Fruit fly (Drosophila melanogaster): ENCODE data around the gene Eig71Ee.

Gene Eig71Ee

dm6 chr3L:15647712-15648621, 7.8 kb downstream of the Eig71Ee start, which contains the start of the genes comm3 and CG43083:
Gene comm3, minus strand, starts transcription at chr3L:15647762.
Gene CG43083, plus strand, starts transcription at chr3L:15648571.
- TF ChIP-seq vri (GFP tag; optimal IDR thresholded peaks at IDR 0.05) (no peak), CG1621 (tag; optimal IDR thresholded peaks at IDR 0.05) (no peak), fkh (GFP tag; optimal IDR thresholded peaks at IDR 0.05) (peak; percentile 73), CG15336 (GFP tag; IDR thresholded peaks at IDR 0.05) (no peak), Gug (GFP tag; IDR thresholded peaks at IDR 0.05) (no peak), Eip78C (GFP tag) (peak; percentile 53), esn (GFP tag; optimal IDR thresholded peaks at IDR 0.05) (no peak), CG16779 (tag; optimal IDR thresholded peaks at IDR 0.05) (no peak), lz (GFP tag; optimal IDR thresholded peaks at IDR 0.05) (no peak), Hr38 (GFP tag; optimal IDR thresholded peaks at IDR 0.05) (no peak), CG8632 (GFP tag; optimal IDR thresholded peaks at IDR 0.05) (no peak), CG6792 (GFP tag; optimal IDR thresholded peaks at IDR 0.05) (no peak), spab (GFP tag; optimal IDR thresholded peaks at IDR 0.05) (no peak), Sox15 (GFP tag; optimal IDR thresholded peaks at IDR 0.05) (no peak)

DNA sequence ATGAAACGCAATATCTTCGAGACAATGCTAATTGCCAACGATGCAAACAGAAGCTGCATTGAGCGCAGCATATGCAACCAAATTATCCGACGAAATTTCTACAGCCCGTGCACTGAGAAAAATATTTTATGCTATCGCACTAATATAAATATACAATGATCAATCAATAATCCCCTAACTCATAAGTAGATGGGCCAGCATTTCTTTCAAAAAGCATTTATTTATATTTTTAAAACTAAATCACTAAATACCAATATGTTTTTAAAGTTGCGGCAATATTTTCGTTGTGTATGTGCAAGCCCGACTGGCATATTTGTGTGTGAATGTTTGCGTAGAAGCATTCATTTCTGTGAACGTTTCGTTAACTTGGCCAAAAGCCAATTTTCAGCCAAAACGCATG, 9.6 kb downstream of the Eig71Ee start:
- TF ChIP-seq Sox102F (GFP tag; optimal IDR thresholded peaks at IDR 0.05): no peak
- TF ChIP-seq Eip78C (GFP tag): peak; percentile 24
- TF ChIP-seq lz (GFP tag; optimal IDR thresholded peaks at IDR 0.05): no peak
- TF ChIP-seq fd85E (GFP tag; optimal IDR thresholded peaks at IDR 0.05): no peak
- 0 out of 3 replicates have a peak, but pooled peaks have one; percentile 14 for TF ChIP-seq CG8119 (GFP tag; IDR thresholded peaks at IDR 0.05)
- no peak for TF ChIP-seq CG34406 (GFP tag; optimal IDR thresholded peaks at IDR 0.05)
- no peak for TF ChIP-seq CG6792 (GFP tag; optimal IDR thresholded peaks at IDR 0.05)
- no peak for TF ChIP-seq eg (GFP tag; IDR thresholded peaks at IDR 0.05)
- no peak for TF ChIP-seq dsx (GFP tag; optimal IDR thresholded peaks at IDR 0.05; ENCODE audit: poor library complexity, severe bottlenecking)
- no peak for TF ChIP-seq CG1621 (tag; optimal IDR thresholded peaks at IDR 0.05)
- TF ChIP-seq Eip75B (GFP tag; optimal IDR thresholded peaks at IDR 0.05): no peak
- peak; percentile 34 for TF ChIP-seq svp (GFP tag)
- no peak for TF ChIP-seq CG6163 (GFP tag; IDR thresholded peaks at IDR 0.05)
- peak; percentile 3 for TF ChIP-seq Hr4 (GFP tag; optimal IDR thresholded peaks at IDR 0.05)
- TF ChIP-seq achi (GFP tag; optimal IDR thresholded peaks at IDR 0.05): no peak
- no peak for TF ChIP-seq dac (GFP tag; optimal IDR thresholded peaks at IDR 0.05)

dm6 chr3L:15641590-15642019, 14.2 kb downstream of the Eig71Ee start:
- TF ChIP-seq Eip93F (GFP tag; optimal IDR thresholded peaks at IDR 0.05) (no peak), Eip78C (GFP tag) (peak; percentile 75), acj6 (GFP tag; optimal IDR thresholded peaks at IDR 0.05) (peak; percentile 31), OdsH (GFP tag; optimal IDR thresholded peaks at IDR 0.05) (peak; percentile 34), ss (GFP tag; optimal IDR thresholded peaks at IDR 0.05) (peak in 1 of 2 experiments; percentile 51), CG8119 (GFP tag; IDR thresholded peaks at IDR 0.05) (peak; percentile 38; the same call in 1 of the 3 replicates), Smox (GFP tag; optimal IDR thresholded peaks at IDR 0.05) (peak; percentile 49), CG10669 (GFP tag; optimal IDR thresholded peaks at IDR 0.05) (peak; percentile 66), CG6854 (GFP tag; optimal IDR thresholded peaks at IDR 0.05) (no peak), CG16779 (tag; optimal IDR thresholded peaks at IDR 0.05) (no peak), Lpt (GFP tag; optimal IDR thresholded peaks at IDR 0.05) (peak; percentile 32), Eip75B (GFP tag; optimal IDR thresholded peaks at IDR 0.05) (peak; percentile 52), CG4318 (GFP tag; optimal IDR thresholded peaks at IDR 0.05) (peak; percentile 14), fd85E (GFP tag; optimal IDR thresholded peaks at IDR 0.05) (no peak), CG32006 (GFP tag; optimal IDR thresholded peaks at IDR 0.05) (peak; percentile 51), fd59A (GFP tag; optimal IDR thresholded peaks at IDR 0.05) (peak; percentile 33), spab (GFP tag; optimal IDR thresholded peaks at IDR 0.05) (peak; percentile 29), CG34406 (GFP tag; optimal IDR thresholded peaks at IDR 0.05) (peak; percentile 23), CG11902 (GFP tag; optimal IDR thresholded peaks at IDR 0.05) (peak; percentile 31), topi (GFP tag; optimal IDR thresholded peaks at IDR 0.05) (peak; percentile 64), CG31627 (GFP tag; optimal IDR thresholded peaks at IDR 0.05) (peak; percentile 38), CG8632 (GFP tag; optimal IDR thresholded peaks at IDR 0.05) (peak; percentile 44), CG6163 (GFP tag; IDR thresholded peaks at IDR 0.05) (peak; percentile 41; the same call in 1 of the 3 replicates), CG1621 (tag; optimal IDR thresholded peaks at IDR 0.05) (peak; percentile 3), CG6792 (GFP tag; optimal IDR thresholded peaks at IDR 0.05) (peak; percentile 45), Sox14 (GFP tag; optimal IDR thresholded peaks at IDR 0.05) (peak; percentile 64), Hr38 (GFP tag; optimal IDR thresholded peaks at IDR 0.05) (no peak), CG10631 (GFP tag; optimal IDR thresholded peaks at IDR 0.05) (peak; percentile 49), Met (GFP tag; optimal IDR thresholded peaks at IDR 0.05) (peak; percentile 65), lz (GFP tag; optimal IDR thresholded peaks at IDR 0.05) (peak; percentile 27), dsx (GFP tag; optimal IDR thresholded peaks at IDR 0.05; ENCODE audit: poor library complexity, severe bottlenecking) (peak; percentile 17)

Data from whole organism, prepupa.